Worm (Caenorhabditis elegans): ENCODE results near the gene chin-1.

Gene chin-1

DNA sequence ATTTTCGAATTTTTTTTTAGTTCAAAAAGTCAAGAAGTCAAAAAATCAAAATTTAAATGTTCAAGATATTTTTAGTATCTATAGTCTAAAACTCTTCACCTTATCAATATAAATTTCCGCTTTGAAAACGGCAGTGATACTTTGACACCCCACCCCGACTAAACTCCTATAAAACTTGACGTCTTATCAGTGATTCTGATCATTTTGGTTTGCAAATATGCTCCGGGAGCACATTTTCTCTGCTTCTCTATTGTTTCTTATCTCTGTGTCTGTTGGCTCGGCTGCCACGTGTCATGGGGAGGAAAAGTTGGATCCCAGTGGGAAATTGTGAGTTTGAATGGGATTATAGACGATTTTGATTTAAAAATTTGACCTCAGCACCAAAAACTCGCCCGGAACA lies 34.5 kb downstream of the chin-1 start, which contains the start of gene clec-150:
TSS of gene clec-150 (plus strand) at position 198 of the 400 bp plus-strand sequence.
- TF ChIP-seq nhr-179 (tag; optimal IDR thresholded peaks at IDR 0.05): no peak
- peak; percentile 1 for TF ChIP-seq madf-10 (tag; optimal IDR thresholded peaks at IDR 0.05)
- TF ChIP-seq zim-3 (tag; optimal IDR thresholded peaks at IDR 0.05): no peak
- peak; percentile 1 for TF ChIP-seq tbp1 (GFP tag; optimal IDR thresholded peaks at IDR 0.05)
- peak; percentile 18 for TF ChIP-seq unc-62 (GFP tag; optimal IDR thresholded peaks at IDR 0.05)
- no peak for TF ChIP-seq cebp-1 (GFP tag; IDR thresholded peaks at IDR 0.05)
- peak; percentile 18 for TF ChIP-seq cebp-1 (tag; optimal IDR thresholded peaks at IDR 0.05)
- peak; percentile 15 to 85 for TF ChIP-seq let-607 (tag; optimal IDR thresholded peaks at IDR 0.05)
- no peak for TF ChIP-seq nfya-1 (tag; optimal IDR thresholded peaks at IDR 0.05; ENCODE audit: borderline replicate concordance, insufficient read depth)
- TF ChIP-seq nfyb-1 (GFP tag; IDR thresholded peaks at IDR 0.05): no peak
- no peak for TF ChIP-seq lin-40 (tag; optimal IDR thresholded peaks at IDR 0.05)
- peak; percentile 93 for TF ChIP-seq nhr-80 (tag; optimal IDR thresholded peaks at IDR 0.05)
- peak; percentile 22 for TF ChIP-seq nhr-90 (tag; optimal IDR thresholded peaks at IDR 0.05)
- TF ChIP-seq ets-4 (GFP tag; optimal IDR thresholded peaks at IDR 0.05): peak; percentile 22

DNA sequence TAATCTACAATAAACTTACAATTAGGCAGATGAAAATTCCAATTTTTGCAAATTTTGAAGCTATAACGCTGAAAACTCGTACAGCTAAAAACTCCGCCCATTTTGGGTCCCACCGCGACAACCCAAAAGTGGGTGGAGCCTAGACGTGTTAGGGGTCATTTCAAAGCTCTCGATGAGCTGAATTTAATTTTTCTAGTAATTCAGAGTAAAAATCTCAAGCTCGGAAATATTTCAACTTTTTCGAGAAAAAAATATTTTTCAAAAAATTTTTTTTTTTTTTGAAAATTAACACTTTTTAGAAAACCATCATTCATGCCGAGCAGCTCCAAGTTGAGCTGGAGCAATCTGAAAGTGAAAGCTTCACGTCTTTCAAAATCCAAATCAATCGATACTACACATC lies 35.7 kb downstream of the chin-1 start, which contains the start of gene R06B10.7:
TSS of gene R06B10.7 (minus strand) at position 101 of the 400 bp plus-strand sequence.
- TF ChIP-seq ekl-4 (GFP tag; IDR thresholded peaks at IDR 0.05) (no peak), C17E4.6 (GFP tag; IDR thresholded peaks at IDR 0.05) (no peak), D2030.7 (GFP tag; IDR thresholded peaks at IDR 0.05) (no peak)

DNA sequence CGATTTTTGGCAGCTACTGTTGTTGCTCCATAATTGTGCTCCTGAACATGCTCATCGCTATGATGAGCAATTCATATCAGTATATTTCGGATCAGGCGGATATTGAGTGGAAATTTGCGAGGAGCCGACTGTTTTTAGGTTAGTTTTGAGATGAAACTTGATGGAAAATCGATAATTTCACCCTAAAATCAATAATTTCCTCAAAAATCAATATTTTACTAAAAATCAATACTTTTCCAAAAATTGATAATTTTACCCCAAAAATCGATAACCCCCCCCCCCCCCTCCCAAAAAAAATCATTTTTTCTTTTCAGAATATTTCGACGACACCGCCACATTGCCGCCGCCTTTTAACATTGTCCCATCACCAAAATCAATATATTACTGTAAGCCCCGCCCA lies 38.2 kb downstream of the chin-1 start:
- TF ChIP-seq madf-10 (tag; optimal IDR thresholded peaks at IDR 0.05) (no peak), nhr-27 (tag; optimal IDR thresholded peaks at IDR 0.05) (no peak), him-1 (tag; optimal IDR thresholded peaks at IDR 0.05) (no peak), ceh-79 (tag; optimal IDR thresholded peaks at IDR 0.05) (no peak), sptf-2 (GFP tag; optimal IDR thresholded peaks at IDR 0.05) (no peak), pbrm-1 (GFP tag; IDR thresholded peaks at IDR 0.05) (no peak), lsy-27 (tag; optimal IDR thresholded peaks at IDR 0.05; ENCODE audit: borderline replicate concordance, insufficient read depth) (no peak), F39B2.1 (GFP tag; IDR thresholded peaks at IDR 0.05) (no peak), ceh-91 (GFP tag; IDR thresholded peaks at IDR 0.05) (no peak), dox-1 (GFP tag; IDR thresholded peaks at IDR 0.05) (no peak), lir-1 (GFP tag; conservative IDR thresholded peaks at IDR 0.05) (no peak), rcor-1 (GFP tag; IDR thresholded peaks at IDR 0.05) (no peak), ceh-27 (GFP tag; optimal IDR thresholded peaks at IDR 0.05) (no peak), sdz-38 (tag; optimal IDR thresholded peaks at IDR 0.05) (no peak), pha-4 (tag; optimal IDR thresholded peaks at IDR 0.05) (no peak), F33H1.4 (GFP tag; IDR thresholded peaks at IDR 0.05) (no peak), T07F8.4 (tag; optimal IDR thresholded peaks at IDR 0.05) (no peak), rec-8 (tag; optimal IDR thresholded peaks at IDR 0.05) (no peak), nhr-120 (GFP tag; IDR thresholded peaks at IDR 0.05) (no peak)

DNA sequence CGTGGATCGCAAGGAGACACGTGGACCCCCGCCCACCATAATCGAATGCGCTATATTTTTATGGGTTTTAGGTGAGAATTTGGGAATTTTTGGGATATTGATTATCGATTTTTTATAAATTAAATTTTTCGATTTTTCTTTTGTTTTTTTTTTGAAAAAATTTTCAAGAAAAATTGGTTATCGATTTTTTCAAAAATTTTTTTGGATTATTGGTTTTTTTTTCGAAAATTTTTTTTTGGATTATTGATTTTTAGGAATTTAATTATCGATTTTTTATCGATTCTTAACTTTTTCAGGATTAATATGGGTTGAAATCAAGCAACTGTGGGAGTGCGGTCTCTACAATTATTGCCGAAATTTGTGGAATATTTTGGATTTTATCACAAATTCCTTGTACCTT lies 40.4 kb downstream of the chin-1 start:
- no peak for TF ChIP-seq lir-1 (GFP tag; conservative IDR thresholded peaks at IDR 0.05)
- no peak for TF ChIP-seq ztf-28 (GFP tag; IDR thresholded peaks at IDR 0.05)
- no peak for TF ChIP-seq repo-1 (tag; optimal IDR thresholded peaks at IDR 0.05)
- no peak for TF ChIP-seq ceh-58 (GFP tag; IDR thresholded peaks at IDR 0.05)
- no peak for TF ChIP-seq B0261.1 (tag; optimal IDR thresholded peaks at IDR 0.05)
- no peak for TF ChIP-seq attf-3 (GFP tag; conservative IDR thresholded peaks at IDR 0.05)
- TF ChIP-seq ztf-25 (GFP tag; IDR thresholded peaks at IDR 0.05): no peak
- no peak for TF ChIP-seq ztf-3 (GFP tag; optimal IDR thresholded peaks at IDR 0.05)
- TF ChIP-seq snpc-3.4 (tag; optimal IDR thresholded peaks at IDR 0.05): no peak
- no peak for TF ChIP-seq mxl-1 (tag; optimal IDR thresholded peaks at IDR 0.05)
- no peak for TF ChIP-seq ceh-27 (GFP tag; optimal IDR thresholded peaks at IDR 0.05)
- TF ChIP-seq athp-1 (tag; optimal IDR thresholded peaks at IDR 0.05): no peak
- no peak for TF ChIP-seq rpc-1 (optimal IDR thresholded peaks at IDR 0.05)
- TF ChIP-seq rpc-1 (tag; optimal IDR thresholded peaks at IDR 0.05): no peak
- no peak for TF ChIP-seq T07F8.4 (tag; optimal IDR thresholded peaks at IDR 0.05)

Measured in whole organism, young adult.